Worm (Caenorhabditis elegans): ENCODE results near the gene acbp-6.

DNA sequence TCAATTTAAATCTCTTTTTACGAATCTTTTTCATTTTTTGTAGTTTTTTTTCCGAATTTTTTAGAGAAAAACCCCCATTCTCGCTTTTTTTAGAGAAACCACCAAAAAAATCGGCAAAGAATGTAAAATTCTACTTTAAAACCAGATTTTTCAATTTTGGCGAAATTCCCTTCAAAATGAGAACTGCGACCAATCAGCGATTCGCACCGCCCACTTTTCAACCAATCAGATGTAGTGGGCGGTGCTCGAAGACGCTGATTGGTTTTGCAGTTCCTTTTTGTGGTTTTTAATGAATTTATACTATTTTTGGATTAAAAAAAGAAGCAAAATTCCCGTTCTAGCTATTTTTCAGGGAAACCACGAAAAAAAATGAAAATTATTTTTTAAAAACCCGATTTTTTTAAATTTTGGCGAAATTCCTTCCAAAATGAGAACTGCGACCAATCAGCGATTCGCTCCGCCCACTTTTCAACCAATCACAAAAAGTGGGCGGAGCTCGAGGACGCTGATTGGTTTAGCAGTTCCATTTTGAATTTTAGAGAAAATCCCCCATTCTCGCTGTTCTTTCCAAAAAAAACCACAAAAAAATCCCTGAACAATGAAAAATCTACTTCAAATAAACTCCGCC lies 2.4 kb downstream of the acbp-6 start:
- no peak for TF ChIP-seq elt-1 (tag; optimal IDR thresholded peaks at IDR 0.05; ENCODE audit: borderline replicate concordance, insufficient read depth)
- TF ChIP-seq ces-1 (GFP tag; optimal IDR thresholded peaks at IDR 0.05): no peak
- TF ChIP-seq unc-62 (GFP tag; optimal IDR thresholded peaks at IDR 0.05): no peak
- no peak for TF ChIP-seq tbx-8 (GFP tag; optimal IDR thresholded peaks at IDR 0.05)
